Worm (Caenorhabditis elegans) whole organism, mixed stage, embryonic: ENCODE results near the gene Y113G7A.12.

ENCODE experiments used
- M03D4.4 ChIP-seq: sonication (generic microtip); optimal IDR thresholded peaks from 2 replicates; lab custom pipeline; 2017; ENCODE audit warnings: mild to moderate bottlenecking, missing genetic modification characterization, missing compliant biosample characterization
- bed-3 ChIP-seq: fragments of 200-800 bp; sonication (Bioruptor generic); optimal IDR thresholded peaks from 3 replicates; lab custom pipeline; 2018; ENCODE audit warnings: mild to moderate bottlenecking, missing genetic modification characterization, moderate library complexity, missing compliant biosample characterization
- blmp-1 ChIP-seq: fragments of 150-350 bp; optimal IDR thresholded peaks from 2 replicates; lab custom pipeline; 2014; ENCODE audit warnings: missing biosample characterization, missing genetic modification characterization
- ceh-39 ChIP-seq: fragments of 150-350 bp; optimal IDR thresholded peaks from 2 replicates; lab custom pipeline; 2014; ENCODE audit warnings: missing biosample characterization, missing genetic modification characterization
- ceh-43 ChIP-seq: fragments of 200-800 bp; sonication (Bioruptor generic); optimal IDR thresholded peaks from 2 replicates; lab custom pipeline; 2018; ENCODE audit warnings: mild to moderate bottlenecking, missing genetic modification characterization, moderate library complexity, missing compliant biosample characterization
- ceh-83 ChIP-seq: fragments of 200-800 bp; sonication (Bioruptor generic); optimal IDR thresholded peaks from 2 replicates; lab custom pipeline; 2018; ENCODE audit warnings: mild to moderate bottlenecking, missing genetic modification characterization, missing compliant biosample characterization
- ces-1 ChIP-seq: fragments of 150-350 bp; optimal IDR thresholded peaks from 2 replicates; lab custom pipeline; 2014; ENCODE audit warnings: missing biosample characterization, missing genetic modification reagents, missing genetic modification characterization
- cnd-1 ChIP-seq: fragments of 200-800 bp; sonication (Bioruptor generic); optimal IDR thresholded peaks from 2 replicates; lab custom pipeline; 2018; ENCODE audit warnings: mild to moderate bottlenecking, missing genetic modification characterization, missing compliant biosample characterization
- drap-1 ChIP-seq: fragments of 200-800 bp; sonication (Bioruptor generic); optimal IDR thresholded peaks from 3 replicates; lab custom pipeline; 2018; ENCODE audit warnings: mild to moderate bottlenecking, missing genetic modification characterization, missing compliant biosample characterization
- elt-1 ChIP-seq: sonication (generic microtip); optimal IDR thresholded peaks from 2 replicates; lab custom pipeline; 2017; ENCODE audit warnings: missing genetic modification characterization, mild to moderate bottlenecking, missing compliant biosample characterization, antibody characterized with exemption, moderate library complexity, borderline replicate concordance; ENCODE audit not compliant: insufficient read depth
- elt-3 ChIP-seq: fragments of 150-350 bp; optimal IDR thresholded peaks from 2 replicates; lab custom pipeline; 2014; ENCODE audit warnings: missing biosample characterization, missing genetic modification characterization
- flh-1 ChIP-seq: fragments of 200-800 bp; sonication (Bioruptor generic); optimal IDR thresholded peaks from 2 replicates; lab custom pipeline; 2018; ENCODE audit warnings: mild to moderate bottlenecking, missing genetic modification characterization, moderate library complexity, missing compliant biosample characterization
- ham-2 ChIP-seq: fragments of 200-800 bp; sonication (Bioruptor generic); optimal IDR thresholded peaks from 2 replicates; lab custom pipeline; 2018; ENCODE audit warnings: mild to moderate bottlenecking, missing genetic modification characterization, missing compliant biosample characterization
- hlh-1 ChIP-seq: fragments of 150-350 bp; optimal IDR thresholded peaks from 2 replicates; lab custom pipeline; 2014; ENCODE audit warnings: missing biosample characterization, missing genetic modification reagents, missing genetic modification characterization
- lin-13 ChIP-seq: fragments of 150-350 bp; optimal IDR thresholded peaks from 2 replicates; lab custom pipeline; 2014; ENCODE audit warnings: missing biosample characterization, missing genetic modification characterization
- lsy-2 ChIP-seq: fragments of 150-350 bp; optimal IDR thresholded peaks from 2 replicates; lab custom pipeline; 2014; ENCODE audit warnings: missing biosample characterization, missing genetic modification characterization
- mab-5 ChIP-seq: fragments of 150-350 bp; optimal IDR thresholded peaks from 2 replicates; lab custom pipeline; 2014; ENCODE audit warnings: missing biosample characterization, missing genetic modification characterization
- mep-1 ChIP-seq: fragments of 150-350 bp; optimal IDR thresholded peaks from 2 replicates; lab custom pipeline; 2017; ENCODE audit warnings: missing biosample characterization, missing genetic modification reagents, missing genetic modification characterization, inconsistent platforms
- mls-2 ChIP-seq: sonication (generic microtip); optimal IDR thresholded peaks from 2 replicates; lab custom pipeline; 2016; ENCODE audit warnings: mild to moderate bottlenecking, missing genetic modification characterization, moderate library complexity, missing compliant biosample characterization
- nhr-12 ChIP-seq: fragments of 150-350 bp; optimal IDR thresholded peaks from 2 replicates; lab custom pipeline; 2014; ENCODE audit warnings: missing biosample characterization, missing genetic modification characterization
- nhr-2 ChIP-seq: fragments of 150-350 bp; optimal IDR thresholded peaks from 2 replicates; lab custom pipeline; 2014; ENCODE audit warnings: missing biosample characterization, missing genetic modification characterization
- nhr-28 ChIP-seq: fragments of 150-350 bp; optimal IDR thresholded peaks from 2 replicates; lab custom pipeline; 2014; ENCODE audit warnings: missing biosample characterization, missing genetic modification characterization
- nhr-76 ChIP-seq: sonication (generic microtip); optimal IDR thresholded peaks from 2 replicates; lab custom pipeline; 2017; ENCODE audit warnings: missing biosample characterization, missing genetic modification characterization
- pha-4 ChIP-seq: fragments of 150-350 bp; optimal IDR thresholded peaks from 2 replicates; lab custom pipeline; 2018; ENCODE audit warnings: missing biosample characterization, missing genetic modification reagents, missing genetic modification characterization
- sem-2 ChIP-seq: fragments of 200-800 bp; sonication (Bioruptor generic); optimal IDR thresholded peaks from 2 replicates; lab custom pipeline; 2018; ENCODE audit warnings: mild to moderate bottlenecking, missing genetic modification characterization, missing compliant biosample characterization
- snpc-4 ChIP-seq: fragments of 150-350 bp; optimal IDR thresholded peaks from 2 replicates; lab custom pipeline; 2014; ENCODE audit warnings: missing biosample characterization, missing genetic modification characterization
- sptf-1 ChIP-seq: sonication (generic microtip); optimal IDR thresholded peaks from 2 replicates; lab custom pipeline; 2017; ENCODE audit warnings: mild to moderate bottlenecking, missing genetic modification characterization, moderate library complexity, missing compliant biosample characterization
- tbx-8 ChIP-seq: fragments of 200-800 bp; sonication (Bioruptor generic); optimal IDR thresholded peaks from 2 replicates; lab custom pipeline; 2018; ENCODE audit warnings: mild to moderate bottlenecking, missing genetic modification characterization, moderate library complexity, missing compliant biosample characterization
- unc-120 ChIP-seq: sonication (generic microtip); optimal IDR thresholded peaks from 2 replicates; lab custom pipeline; 2017; ENCODE audit warnings: missing genetic modification characterization, missing compliant biosample characterization; ENCODE audit not compliant: poor library complexity, severe bottlenecking
- unc-39 ChIP-seq: fragments of 150-350 bp; optimal IDR thresholded peaks from 2 replicates; lab custom pipeline; 2014; ENCODE audit warnings: missing biosample characterization, missing genetic modification characterization
- unc-62 ChIP-seq: fragments of 150-350 bp; optimal IDR thresholded peaks from 2 replicates; lab custom pipeline; 2014; ENCODE audit warnings: missing biosample characterization, missing genetic modification reagents, missing genetic modification characterization
- zip-8 ChIP-seq: fragments of 150-350 bp; optimal IDR thresholded peaks from 2 replicates; lab custom pipeline; 2014; ENCODE audit warnings: missing biosample characterization, missing genetic modification characterization
- ztf-11 ChIP-seq: fragments of 150-350 bp; optimal IDR thresholded peaks from 2 replicates; lab custom pipeline; 2014; ENCODE audit warnings: missing biosample characterization, missing genetic modification characterization

The Y113G7A.12 gene

ce11 chrV:20119770-20120169, 22.6 kb upstream of the Y113G7A.12 start:
- TF ChIP-seq mls-2 (tag; lab: Kevin White, UChicago) (no peak), unc-39 (tag; lab: Kevin White, UChicago) (no peak), nhr-12 (tag; lab: Kevin White, UChicago) (no peak), ceh-83 (GFP tag; lab: Kevin White, UChicago) (no peak), lin-13 (no peak), nhr-28 (tag; lab: Kevin White, UChicago) (no peak), pha-4 (tag; lab: Kevin White, UChicago) (no peak), flh-1 (no peak), unc-62 (no peak)

ce11 chrV:20120623-20121165, 21.7 kb upstream of the Y113G7A.12 start, which contains the start of gene ncx-1:
ncx-1 (minus strand) TSS chrV:20120673.
- no peak for TF ChIP-seq hlh-1 (tag; lab: Kevin White, UChicago)
- TF ChIP-seq lin-13: no peak
- no peak for TF ChIP-seq unc-120
- no peak for TF ChIP-seq ceh-83 (GFP tag; lab: Kevin White, UChicago)
- no peak for TF ChIP-seq blmp-1 (tag; lab: Kevin White, UChicago)
- no peak for TF ChIP-seq snpc-4 (tag; lab: Kevin White, UChicago)
- no peak for TF ChIP-seq elt-3 (tag; lab: Kevin White, UChicago)
- TF ChIP-seq unc-62: no peak
- no peak for TF ChIP-seq nhr-28 (tag; lab: Kevin White, UChicago)
- TF ChIP-seq ztf-11: no peak
- TF ChIP-seq nhr-76 (tag; lab: Kevin White, UChicago): no peak
- TF ChIP-seq sem-2 (GFP tag; lab: Kevin White, UChicago): no peak
- TF ChIP-seq ceh-43 (GFP tag; lab: Kevin White, UChicago): no peak
- TF ChIP-seq ceh-39 (tag; lab: Kevin White, UChicago): no peak
- no peak for TF ChIP-seq mep-1 (tag; lab: Kevin White, UChicago)
- TF ChIP-seq drap-1: no peak
- TF ChIP-seq M03D4.4 (tag; lab: Kevin White, UChicago): no peak

ce11 chrV:20123010-20123409, 19.4 kb upstream of the Y113G7A.12 start:
- TF ChIP-seq lin-13 (no peak), zip-8 (no peak), sem-2 (GFP tag; lab: Kevin White, UChicago) (no peak), cnd-1 (tag; lab: Kevin White, UChicago) (no peak), ceh-39 (tag; lab: Kevin White, UChicago) (no peak), elt-1 (no peak), unc-62 (no peak), mab-5 (tag; lab: Kevin White, UChicago) (no peak), ham-2 (GFP tag; lab: Kevin White, UChicago) (no peak), lsy-2 (tag; lab: Kevin White, UChicago) (no peak), ces-1 (GFP tag; lab: Kevin White, UChicago) (no peak), ceh-83 (GFP tag; lab: Kevin White, UChicago) (no peak), tbx-8 (GFP tag; lab: Kevin White, UChicago) (no peak), M03D4.4 (tag; lab: Kevin White, UChicago) (no peak), elt-3 (tag; lab: Kevin White, UChicago) (no peak), nhr-28 (tag; lab: Kevin White, UChicago) (no peak), mep-1 (tag; lab: Kevin White, UChicago) (no peak), bed-3 (GFP tag; lab: Kevin White, UChicago) (no peak), ztf-11 (no peak)

- no peak for TF ChIP-seq hlh-1 (tag; lab: Kevin White, UChicago)
- no peak for TF ChIP-seq nhr-76 (tag; lab: Kevin White, UChicago)
- TF ChIP-seq M03D4.4 (tag; lab: Kevin White, UChicago): no peak
- no peak for TF ChIP-seq nhr-2 (tag; lab: Kevin White, UChicago)
- no peak for TF ChIP-seq mep-1 (tag; lab: Kevin White, UChicago)
- TF ChIP-seq unc-39 (tag; lab: Kevin White, UChicago): no peak
- TF ChIP-seq sem-2 (GFP tag; lab: Kevin White, UChicago): no peak
- no peak for TF ChIP-seq sptf-1 (tag; lab: Kevin White, UChicago)
- no peak for TF ChIP-seq ceh-43 (GFP tag; lab: Kevin White, UChicago)
- TF ChIP-seq drap-1: no peak
- TF ChIP-seq nhr-12 (tag; lab: Kevin White, UChicago): no peak
These were observed 18.8 kb upstream of the Y113G7A.12 start for ce11 chrV:20123616-20124015.
